Worm (Caenorhabditis elegans) whole organism, mixed stage, embryonic: Measurements from ENCODE around the gene srh-2.

ENCODE experiments used
- elt-1 ChIP-seq: sonication (generic microtip); optimal IDR thresholded peaks from 2 replicates; lab custom pipeline; 2017; ENCODE audit warnings: missing genetic modification characterization, mild to moderate bottlenecking, missing compliant biosample characterization, antibody characterized with exemption, moderate library complexity, borderline replicate concordance; ENCODE audit not compliant: insufficient read depth
- flh-1 ChIP-seq: fragments of 200-800 bp; sonication (Bioruptor generic); optimal IDR thresholded peaks from 2 replicates; lab custom pipeline; 2018; ENCODE audit warnings: mild to moderate bottlenecking, missing genetic modification characterization, moderate library complexity, missing compliant biosample characterization
- nhr-12 ChIP-seq: fragments of 150-350 bp; optimal IDR thresholded peaks from 2 replicates; lab custom pipeline; 2014; ENCODE audit warnings: missing biosample characterization, missing genetic modification characterization
- nhr-28 ChIP-seq: fragments of 150-350 bp; optimal IDR thresholded peaks from 2 replicates; lab custom pipeline; 2014; ENCODE audit warnings: missing biosample characterization, missing genetic modification characterization
- pha-4 ChIP-seq: fragments of 150-350 bp; optimal IDR thresholded peaks from 2 replicates; lab custom pipeline; 2018; ENCODE audit warnings: missing biosample characterization, missing genetic modification reagents, missing genetic modification characterization
- sptf-1 ChIP-seq: sonication (generic microtip); optimal IDR thresholded peaks from 2 replicates; lab custom pipeline; 2017; ENCODE audit warnings: mild to moderate bottlenecking, missing genetic modification characterization, moderate library complexity, missing compliant biosample characterization
- unc-39 ChIP-seq: fragments of 150-350 bp; optimal IDR thresholded peaks from 2 replicates; lab custom pipeline; 2014; ENCODE audit warnings: missing biosample characterization, missing genetic modification characterization
- unc-62 ChIP-seq: fragments of 150-350 bp; optimal IDR thresholded peaks from 2 replicates; lab custom pipeline; 2014; ENCODE audit warnings: missing biosample characterization, missing genetic modification reagents, missing genetic modification characterization
- ztf-11 ChIP-seq: fragments of 150-350 bp; optimal IDR thresholded peaks from 2 replicates; lab custom pipeline; 2014; ENCODE audit warnings: missing biosample characterization, missing genetic modification characterization

- TF ChIP-seq unc-39 = no peak
- no peak for TF ChIP-seq ztf-11 (tag; lab: Kevin White, UChicago)
- no peak for TF ChIP-seq sptf-1 (tag; lab: Kevin White, UChicago)
- no peak for TF ChIP-seq pha-4 (tag; lab: Kevin White, UChicago)
- no peak for TF ChIP-seq elt-1 (tag; lab: Kevin White, UChicago)
- TF ChIP-seq nhr-12 (tag; lab: Kevin White, UChicago) = no peak
- TF ChIP-seq nhr-28 (tag; lab: Kevin White, UChicago) = no peak
- no peak for TF ChIP-seq unc-62
- TF ChIP-seq flh-1 = no peak
Measured at ce11 chrV:694625-695024, 33.5 kb upstream of the srh-2 start, which contains the start of gene srj-53.
